Worm (Caenorhabditis elegans): ENCODE results near the gene plc-1.
A peak's percentile ranks its signal among the peaks of the same experiment; 100 is the strongest.

Gene plc-1

ce11 chrX:10768289-10769153 is 69.9 kb downstream of the plc-1 start:
- TF ChIP-seq nhr-11 (tag; optimal IDR thresholded peaks at IDR 0.05) (no peak), hlh-30 (tag; optimal IDR thresholded peaks at IDR 0.05; ENCODE audit: insufficient read depth) (no peak), gmeb-2 (tag; optimal IDR thresholded peaks at IDR 0.05) (no peak), ahr-1 (tag; optimal IDR thresholded peaks at IDR 0.05) (no peak), che-1 (tag; optimal IDR thresholded peaks at IDR 0.05) (no peak), C08G9.2 (tag; optimal IDR thresholded peaks at IDR 0.05) (no peak), pqm-1 (tag; optimal IDR thresholded peaks at IDR 0.05) (no peak), ztf-16 (tag; optimal IDR thresholded peaks at IDR 0.05) (no peak), ceh-24 (tag; optimal IDR thresholded peaks at IDR 0.05) (no peak), tbx-2 (tag; optimal IDR thresholded peaks at IDR 0.05) (no peak), hlh-6 (tag; optimal IDR thresholded peaks at IDR 0.05) (no peak), ref-2 (tag; optimal IDR thresholded peaks at IDR 0.05) (no peak)

- TF ChIP-seq hlh-6 (tag; optimal IDR thresholded peaks at IDR 0.05) (no peak), pros-1 (tag; optimal IDR thresholded peaks at IDR 0.05) (no peak), rnt-1 (tag; optimal IDR thresholded peaks at IDR 0.05) (no peak), ceh-31 (tag; optimal IDR thresholded peaks at IDR 0.05) (no peak), madf-2 (tag; optimal IDR thresholded peaks at IDR 0.05) (no peak), npax-4 (tag; optimal IDR thresholded peaks at IDR 0.05) (no peak), unc-86 (tag; optimal IDR thresholded peaks at IDR 0.05) (no peak), Y22D7AL.16 (tag; optimal IDR thresholded peaks at IDR 0.05) (no peak), ceh-24 (tag; optimal IDR thresholded peaks at IDR 0.05) (no peak), lin-11 (tag; optimal IDR thresholded peaks at IDR 0.05) (no peak), nhr-232 (tag; optimal IDR thresholded peaks at IDR 0.05) (no peak), hlh-8 (tag; optimal IDR thresholded peaks at IDR 0.05) (no peak), nhr-11 (tag; optimal IDR thresholded peaks at IDR 0.05) (no peak), ama-1 (optimal IDR thresholded peaks at IDR 0.05) (no peak), ceh-6 (GFP tag; optimal IDR thresholded peaks at IDR 0.05) (no peak), pax-1 (tag; optimal IDR thresholded peaks at IDR 0.05) (no peak), ahr-1 (tag; optimal IDR thresholded peaks at IDR 0.05) (no peak)
Observed at ce11 chrX:10767669-10768068, 70.8 kb downstream of the plc-1 start.

- no peak for TF ChIP-seq hlh-6 (tag; optimal IDR thresholded peaks at IDR 0.05)
- TF ChIP-seq C38D4.7 (GFP tag; optimal IDR thresholded peaks at IDR 0.05), result no peak
- no peak for TF ChIP-seq elt-2 (tag; optimal IDR thresholded peaks at IDR 0.05)
- no peak for TF ChIP-seq elt-4 (tag; optimal IDR thresholded peaks at IDR 0.05)
- TF ChIP-seq ahr-1 (tag; optimal IDR thresholded peaks at IDR 0.05), result no peak
- no peak for TF ChIP-seq nhr-232 (tag; optimal IDR thresholded peaks at IDR 0.05)
- TF ChIP-seq ztf-16 (tag; optimal IDR thresholded peaks at IDR 0.05), result no peak
Observed at ce11 chrX:10766966-10767644, 71.3 kb downstream of the plc-1 start.

ce11 chrX:10766123-10766622 is 72.3 kb downstream of the plc-1 start:
- peak; percentile 98 for TF ChIP-seq ceh-31 (tag; optimal IDR thresholded peaks at IDR 0.05)
- no peak for TF ChIP-seq ceh-24 (tag; optimal IDR thresholded peaks at IDR 0.05)
- peak; percentile 51 for TF ChIP-seq K09A11.1 (tag; optimal IDR thresholded peaks at IDR 0.05; ENCODE audit: insufficient read depth)
- TF ChIP-seq hlh-8 (tag; optimal IDR thresholded peaks at IDR 0.05), result peak; percentile 79
- peak; percentile 79 for TF ChIP-seq C08G9.2 (tag; optimal IDR thresholded peaks at IDR 0.05)
- no peak for TF ChIP-seq ceh-6 (GFP tag; optimal IDR thresholded peaks at IDR 0.05)
- peak; percentile 54 for TF ChIP-seq elt-2 (tag; optimal IDR thresholded peaks at IDR 0.05)
- TF ChIP-seq ceh-18 (tag; optimal IDR thresholded peaks at IDR 0.05), result peak; percentile 96
- peak; percentile 76 for TF ChIP-seq eyg-1 (tag; optimal IDR thresholded peaks at IDR 0.05)
- TF ChIP-seq ttx-3 (tag; optimal IDR thresholded peaks at IDR 0.05), result no peak
- peak; percentile 82 for TF ChIP-seq ceh-2 (tag; optimal IDR thresholded peaks at IDR 0.05)
- TF ChIP-seq ceh-34 (tag; optimal IDR thresholded peaks at IDR 0.05), result peak; percentile 97
- TF ChIP-seq fkh-6 (tag; optimal IDR thresholded peaks at IDR 0.05), result peak; percentile 35
- no peak for TF ChIP-seq nhr-11 (tag; optimal IDR thresholded peaks at IDR 0.05)
- no peak for TF ChIP-seq lin-11 (tag; optimal IDR thresholded peaks at IDR 0.05)
- no peak for TF ChIP-seq fkh-10 (GFP tag; optimal IDR thresholded peaks at IDR 0.05)
- TF ChIP-seq sox-4 (tag; optimal IDR thresholded peaks at IDR 0.05), result no peak
- no peak for TF ChIP-seq zip-5 (tag; optimal IDR thresholded peaks at IDR 0.05)
- TF ChIP-seq syd-9 (tag; optimal IDR thresholded peaks at IDR 0.05), result peak; percentile 87
- peak; percentile 51 for TF ChIP-seq pat-9 (tag; optimal IDR thresholded peaks at IDR 0.05)
- peak; percentile 58 for TF ChIP-seq sox-2 (GFP tag; IDR thresholded peaks at IDR 0.05)
- peak; percentile 81 for TF ChIP-seq ceh-19 (GFP tag; optimal IDR thresholded peaks at IDR 0.05)
- no peak for TF ChIP-seq T23F11.4 (GFP tag; optimal IDR thresholded peaks at IDR 0.05)
- peak; percentile 99 for TF ChIP-seq pros-1 (tag; optimal IDR thresholded peaks at IDR 0.05)
- peak; percentile 26 for TF ChIP-seq hlh-6 (tag; optimal IDR thresholded peaks at IDR 0.05)
- no peak for TF ChIP-seq gmeb-2 (tag; optimal IDR thresholded peaks at IDR 0.05)

Measured in whole organism, late embryonic.